Fruit fly (Drosophila melanogaster) whole organism, larva: ENCODE data around the gene CG42540.

Experiments
- noc ChIP-seq: fragments of 200-800 bp; sonication (Bioruptor generic); optimal IDR thresholded peaks from 3 replicates; lab custom pipeline; 2019; ENCODE audit warnings: missing biosample characterization, mild to moderate bottlenecking, missing genetic modification characterization, moderate library complexity

Gene CG42540

DNA sequence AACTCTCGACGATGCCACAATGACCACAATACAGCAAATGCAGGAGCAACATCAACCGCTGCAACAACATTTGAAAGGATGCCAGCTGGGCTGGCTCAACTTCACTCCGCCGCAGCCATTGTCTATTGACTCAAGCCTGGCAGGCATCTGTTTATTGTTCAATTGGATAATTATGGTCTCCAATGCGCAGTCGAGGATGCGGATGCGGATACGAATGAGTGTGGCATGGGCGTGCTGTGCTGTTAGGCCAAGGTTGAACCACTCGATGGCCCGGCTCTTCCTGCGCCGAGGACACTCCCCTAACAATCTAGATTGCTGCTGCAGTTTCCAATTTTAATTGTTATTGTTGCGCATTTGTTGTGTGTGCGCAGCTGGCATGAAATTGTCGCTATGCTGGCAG, 43.9 kb downstream of the CG42540 start:
- TF ChIP-seq noc = no peak

DNA sequence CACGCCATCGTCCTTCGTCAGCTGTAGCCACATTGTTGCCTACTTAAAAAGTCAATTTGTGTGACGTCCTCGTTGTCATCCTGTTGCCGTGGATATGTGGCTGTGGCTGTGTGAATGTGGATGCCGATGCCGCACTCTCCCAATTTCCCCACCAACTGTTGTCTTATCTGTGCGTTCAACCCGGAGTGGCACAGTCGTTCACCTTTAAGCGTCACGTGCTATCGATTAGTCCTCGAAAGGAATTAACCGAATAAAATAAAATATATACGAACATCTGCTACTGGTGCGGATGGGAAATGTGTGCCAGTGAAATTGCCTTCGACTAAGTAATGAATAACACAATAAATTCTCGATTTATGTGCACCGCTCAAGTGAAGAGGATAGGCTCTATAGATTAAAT, 46.4 kb downstream of the CG42540 start:
- TF ChIP-seq noc = no peak

DNA sequence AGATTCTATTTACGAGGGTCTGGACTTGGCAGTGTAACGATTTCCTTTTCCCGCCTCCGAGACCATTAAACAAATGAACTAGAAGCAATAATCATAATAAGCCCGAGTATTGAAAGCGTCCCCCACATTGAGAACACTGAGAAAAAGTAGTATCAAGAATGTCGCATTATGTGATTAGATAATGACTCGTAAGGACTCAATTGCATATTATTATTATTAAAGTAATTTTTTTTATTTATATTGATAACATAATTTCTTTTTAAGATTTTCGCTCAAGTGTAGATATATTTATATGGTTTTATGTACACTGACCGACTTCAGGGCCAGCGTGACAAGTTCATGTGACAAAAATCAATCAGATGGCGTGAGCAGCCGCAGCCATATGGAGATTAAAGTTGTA, 47.6 kb downstream of the CG42540 start:
- no peak for TF ChIP-seq noc

DNA sequence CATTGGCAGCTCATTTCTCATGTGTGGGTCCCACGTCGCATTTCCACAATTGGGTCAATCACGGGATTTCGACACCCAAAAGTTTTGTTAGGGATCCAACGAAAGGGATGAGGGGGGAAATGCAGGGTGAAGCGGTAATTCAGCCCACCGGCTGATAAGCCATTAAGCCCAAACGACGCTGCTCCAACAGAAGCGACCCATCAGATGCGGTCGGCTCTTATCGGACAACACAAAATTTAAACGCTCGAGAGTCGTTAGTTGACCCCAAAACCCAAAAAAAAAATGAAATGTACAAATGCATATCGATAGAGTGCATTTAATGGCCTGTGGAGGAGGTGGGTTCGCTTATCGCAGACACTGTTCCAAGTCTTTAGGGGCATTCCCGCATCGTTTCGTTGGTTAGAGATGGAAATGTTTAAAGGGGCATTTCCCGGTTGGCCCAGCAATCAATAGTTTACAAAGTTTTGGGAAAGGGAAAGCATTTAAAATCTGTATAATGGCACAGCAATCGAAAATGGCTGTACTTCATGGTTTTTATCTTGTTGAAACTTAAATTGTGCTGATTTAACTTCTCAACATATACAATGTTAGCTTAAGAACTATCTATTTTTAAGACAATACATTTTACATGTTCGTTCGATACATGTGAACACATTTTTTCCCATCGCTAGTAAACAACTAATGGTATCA, 51.0 kb downstream of the CG42540 start:
- TF ChIP-seq noc = no peak

DNA sequence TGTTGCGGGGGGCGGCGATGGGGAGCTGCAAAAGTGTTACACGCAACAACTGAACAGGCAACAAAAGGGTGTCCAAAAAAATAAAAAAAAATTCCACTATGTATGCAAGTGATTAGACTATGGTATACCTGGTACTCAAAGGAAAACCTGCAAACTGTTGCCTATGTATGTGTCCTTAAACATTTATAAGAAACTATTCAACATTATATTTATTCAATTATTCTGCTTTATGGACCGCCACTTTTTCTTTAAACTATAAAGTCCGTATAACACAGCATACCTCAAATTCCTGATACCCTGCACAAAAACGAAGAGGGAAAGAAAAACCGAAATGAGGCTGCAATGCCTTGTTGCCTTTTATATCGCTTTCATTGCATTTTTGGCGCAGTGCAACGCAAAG, 51.8 kb downstream of the CG42540 start:
- TF ChIP-seq noc = no peak

DNA sequence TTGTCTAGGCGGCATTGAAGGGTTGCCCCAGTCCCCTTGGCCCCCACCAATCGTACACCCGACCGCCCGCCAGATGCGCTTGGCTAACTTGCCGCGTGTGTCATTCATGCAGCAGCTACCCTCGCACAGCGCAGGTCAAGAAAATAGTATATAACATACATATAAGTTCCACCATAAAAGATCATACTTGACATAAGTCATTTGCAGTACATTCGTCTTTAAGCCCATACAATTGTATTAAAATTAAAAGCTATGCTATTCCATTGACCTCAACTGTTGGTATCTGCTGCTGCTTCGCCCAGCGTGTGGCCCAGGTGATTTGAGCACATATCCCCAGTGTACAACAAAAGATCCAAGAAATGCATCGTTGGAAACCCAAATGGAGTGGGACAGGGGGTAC, 55.4 kb downstream of the CG42540 start:
- TF ChIP-seq noc = no peak

DNA sequence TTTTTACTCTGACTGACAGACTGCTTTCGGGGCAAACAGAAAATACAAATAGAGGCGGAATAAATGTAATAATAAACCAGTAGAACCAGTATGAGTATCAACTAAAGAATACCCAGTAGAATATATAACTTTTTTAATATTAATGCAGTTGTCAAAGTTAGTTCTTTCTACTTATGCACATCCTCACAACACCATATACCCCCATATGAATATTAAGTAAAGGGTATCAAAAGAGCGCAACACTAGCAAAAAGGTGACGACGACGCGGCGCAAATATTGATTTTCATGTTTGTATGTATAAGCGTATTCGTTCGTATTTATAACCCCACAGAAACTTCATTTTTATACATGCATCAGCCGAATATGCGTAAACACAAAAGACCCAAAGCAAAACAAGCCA, 57.2 kb downstream of the CG42540 start:
- peak; percentile 92 for TF ChIP-seq noc

DNA sequence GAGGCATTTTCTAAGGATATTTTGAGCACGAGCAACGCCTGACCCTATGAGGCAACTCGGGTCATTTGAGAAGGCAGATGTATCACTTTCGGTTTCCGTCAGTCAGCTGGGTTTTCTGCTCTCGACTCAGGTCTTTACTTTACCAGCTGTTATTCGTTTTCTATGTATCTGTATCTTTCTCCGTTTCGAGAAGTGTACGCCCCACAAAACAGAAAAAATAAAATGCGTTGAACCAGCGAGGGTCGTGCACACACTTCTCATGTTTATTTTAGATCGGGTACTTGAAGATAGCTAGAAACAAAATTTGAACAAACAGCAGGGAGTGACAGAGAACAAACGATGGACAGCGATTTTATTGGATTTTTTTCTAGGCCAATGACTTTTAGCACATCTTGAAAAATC, 58.0 kb downstream of the CG42540 start:
- TF ChIP-seq noc = no peak

DNA sequence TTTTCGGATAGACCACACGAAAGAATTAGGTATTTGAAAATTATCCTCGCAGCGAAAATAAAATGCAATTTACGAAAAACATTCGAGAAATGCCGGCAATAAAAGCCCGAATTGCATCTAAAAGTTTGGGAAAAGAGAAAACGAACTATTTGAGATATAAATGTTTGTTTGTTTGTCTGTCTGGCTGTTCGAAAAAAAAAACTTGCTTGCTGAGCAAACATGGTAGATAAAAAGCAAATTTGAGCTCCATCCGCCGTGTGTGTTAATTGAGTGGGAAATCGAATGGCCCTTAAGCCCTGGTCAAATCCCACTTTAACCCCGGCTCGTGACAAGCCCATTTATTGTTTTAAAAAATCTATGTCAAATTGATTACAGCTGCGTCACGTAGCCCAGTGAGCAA, 59.2 kb downstream of the CG42540 start:
- no peak for TF ChIP-seq noc

DNA sequence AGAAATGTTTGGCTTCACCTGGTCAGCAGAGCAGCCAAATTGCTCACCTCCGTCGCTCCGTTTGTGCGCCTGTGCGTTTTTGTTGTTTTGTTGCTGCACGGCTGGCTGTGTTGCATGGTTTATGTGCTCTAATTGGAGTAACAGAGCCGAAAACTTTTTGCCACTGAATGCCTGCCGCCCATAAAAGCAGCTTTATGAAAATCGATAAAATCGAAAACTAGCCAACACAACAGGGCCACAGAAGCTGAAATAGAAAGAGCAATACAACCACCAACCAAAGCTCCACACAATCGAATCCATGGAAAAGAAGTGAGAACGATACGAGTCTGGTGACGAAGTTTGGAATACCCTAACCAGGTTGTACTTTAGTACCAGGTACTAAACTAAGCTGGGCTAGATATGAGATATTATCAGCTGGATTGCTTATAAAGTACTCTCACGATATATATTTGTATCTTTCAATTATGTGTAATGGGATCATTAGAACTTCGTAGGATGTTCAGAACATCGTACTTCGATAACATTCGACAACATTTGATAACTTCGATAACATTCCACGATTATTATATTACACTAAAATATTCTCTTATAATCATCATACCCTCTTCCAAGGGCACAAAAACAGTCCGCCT, 63.1 kb downstream of the CG42540 start:
- no peak for TF ChIP-seq noc

DNA sequence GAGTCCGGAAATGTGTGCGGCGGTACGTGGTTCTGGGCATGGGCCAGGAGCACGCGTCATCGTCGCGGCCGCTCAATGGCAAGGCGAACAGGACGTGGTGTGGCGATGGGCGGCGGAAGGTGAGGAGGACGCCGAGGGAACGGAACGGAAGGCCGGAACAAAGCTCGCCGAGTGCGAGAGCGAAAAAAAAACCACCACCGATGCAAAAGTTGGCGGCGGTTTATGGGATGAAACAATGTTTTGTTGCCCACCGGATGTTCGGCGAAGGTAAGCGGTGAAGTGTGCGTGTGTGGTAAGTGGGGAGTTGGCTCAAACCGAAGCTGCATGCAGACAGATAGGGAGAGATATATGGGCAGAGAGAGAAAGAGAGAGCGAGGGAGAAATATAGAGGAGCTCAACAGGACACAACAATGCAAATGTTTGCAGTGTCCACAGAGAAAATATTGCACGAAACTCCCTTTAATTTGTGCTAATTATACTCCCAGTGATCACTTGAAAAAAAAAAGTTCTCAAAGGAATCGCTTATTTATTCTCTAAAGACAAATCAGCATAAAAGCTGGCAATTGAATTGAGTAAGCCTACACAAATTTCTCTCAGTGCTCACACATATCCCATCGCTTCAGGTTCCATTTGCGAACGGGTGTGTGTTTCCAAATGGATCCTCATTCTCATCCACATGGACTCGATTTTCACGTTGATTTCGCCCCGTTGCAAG, 63.8 kb downstream of the CG42540 start:
- TF ChIP-seq noc = no peak

DNA sequence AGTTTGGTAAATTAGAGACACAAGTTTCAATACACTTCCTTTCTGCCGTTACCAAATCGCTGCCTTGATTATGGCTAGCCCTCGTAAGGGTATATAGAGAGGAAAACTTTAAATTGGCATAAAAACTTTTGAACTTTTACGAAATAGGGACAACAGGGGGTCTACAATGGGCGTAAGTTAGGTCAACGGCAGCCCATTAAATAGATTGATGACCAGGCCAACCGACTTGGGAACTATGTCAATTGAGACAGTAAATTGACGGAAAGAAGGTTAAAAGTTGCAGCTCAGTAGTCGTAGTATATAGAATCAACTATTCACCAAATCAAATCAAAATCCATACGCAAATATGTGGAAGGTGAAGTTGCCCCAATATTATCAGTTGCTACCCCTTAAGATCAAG, 65.0 kb downstream of the CG42540 start, which contains the start of gene CG32246:
Gene CG32246 (plus strand): TSS at position 301 of the 400 bp plus-strand sequence.
- no peak for TF ChIP-seq noc

DNA sequence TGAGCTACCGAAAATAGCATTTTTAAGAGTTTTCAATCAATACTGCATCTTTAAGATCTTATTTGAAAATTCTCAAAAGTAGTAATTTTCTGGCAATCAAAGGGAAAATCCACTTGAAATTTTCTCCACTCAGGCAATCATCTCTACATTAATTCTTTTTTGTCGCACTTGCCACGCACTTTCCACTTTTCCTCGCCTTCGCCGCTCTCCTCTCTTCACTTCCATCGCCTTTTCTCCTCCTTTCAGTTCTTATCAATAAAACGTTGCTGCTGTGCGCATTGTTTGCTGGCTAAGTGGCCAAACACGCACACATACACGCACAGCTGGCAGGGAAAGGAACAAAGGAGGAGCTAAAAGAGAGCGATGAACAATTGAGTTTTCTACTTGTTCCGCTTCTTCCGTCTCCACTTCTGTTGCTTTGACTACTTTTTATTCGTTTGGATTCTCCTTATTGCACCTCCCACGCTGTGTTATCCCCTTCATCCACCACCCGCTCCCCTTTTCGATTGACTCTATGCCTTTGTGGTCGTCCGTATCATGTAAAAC, 67.2 kb downstream of the CG42540 start:
- TF ChIP-seq noc = no peak

DNA sequence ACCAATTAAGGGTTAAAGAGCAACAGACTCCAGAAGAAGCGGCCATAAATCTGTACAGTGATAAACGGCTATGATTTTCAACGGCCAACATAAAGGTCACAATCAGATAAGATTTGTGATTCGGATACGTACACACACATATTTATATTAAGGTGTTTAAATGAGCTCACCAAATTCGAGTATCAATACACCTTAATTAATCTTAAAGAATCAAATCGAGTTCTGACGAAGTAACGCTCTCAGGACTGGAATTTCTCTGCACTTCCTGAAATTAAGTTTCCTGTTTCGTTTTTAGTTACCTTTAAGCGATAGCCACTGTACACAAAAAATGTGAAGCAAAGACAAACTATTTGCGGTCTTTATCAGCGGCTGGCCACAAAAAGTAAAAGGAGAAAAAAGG, 68.0 kb downstream of the CG42540 start:
- TF ChIP-seq noc = peak; percentile 28

DNA sequence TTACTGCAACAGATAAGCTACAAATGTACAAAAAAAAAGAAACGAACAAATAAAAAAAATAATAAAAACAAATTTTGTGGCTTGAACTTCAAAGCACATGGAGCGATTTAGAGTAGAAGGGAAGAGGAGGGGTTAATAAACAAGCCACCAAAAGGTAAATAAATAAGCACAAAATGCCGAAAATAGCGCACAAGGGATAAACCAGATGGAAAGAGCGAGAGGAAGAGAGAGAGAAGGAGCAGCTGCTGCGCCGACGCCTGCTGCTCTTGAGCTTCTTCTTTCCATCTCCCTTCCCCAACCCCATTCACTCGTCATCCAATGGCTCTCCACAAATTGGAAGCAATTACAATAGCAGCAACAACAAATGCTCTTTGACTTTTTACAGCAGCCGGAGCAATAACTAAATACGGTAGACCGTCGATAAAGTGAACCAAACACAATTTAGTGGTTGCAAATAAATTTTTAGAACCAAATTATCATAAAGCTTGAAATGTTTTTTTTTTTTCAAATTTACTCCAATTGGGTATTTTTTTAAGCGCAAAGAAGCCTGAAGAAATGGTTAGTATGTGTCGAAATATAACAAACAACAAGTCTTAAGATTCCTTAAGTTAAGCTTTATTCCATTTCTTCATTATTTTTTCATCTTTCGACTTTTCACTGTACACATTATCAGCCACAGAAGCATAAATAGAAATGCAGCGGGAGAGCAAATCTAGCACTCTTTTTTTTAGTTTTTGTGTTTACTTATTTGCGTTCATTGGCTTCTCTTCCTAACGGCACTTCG, 68.7 kb downstream of the CG42540 start:
- peak; percentile 82 for TF ChIP-seq noc
